Worm (Caenorhabditis elegans) whole organism, L4 larva: ENCODE results near the gene cap-1.

ENCODE experiments used
- ama-1 ChIP-seq: fragments of 150-350 bp; optimal IDR thresholded peaks from 2 replicates; lab custom pipeline; 2014; ENCODE audit warnings: inconsistent platforms, mixed read lengths
- ces-1 ChIP-seq: fragments of 150-350 bp; sonication (generic microtip); optimal IDR thresholded peaks from 4 replicates; lab custom pipeline; 2014; ENCODE audit warnings: missing biosample characterization, missing genetic modification reagents, missing genetic modification characterization
- cey-2 ChIP-seq: sonication (generic microtip); optimal IDR thresholded peaks from 3 replicates; lab custom pipeline; 2017; ENCODE audit warnings: missing genetic modification characterization, mild to moderate bottlenecking, missing compliant biosample characterization, antibody characterized with exemption, borderline replicate concordance; ENCODE audit not compliant: insufficient read depth
- dpl-1 ChIP-seq: fragments of 150-350 bp; optimal IDR thresholded peaks from 2 replicates; lab custom pipeline; 2014; ENCODE audit warnings: missing biosample characterization, missing genetic modification reagents, missing genetic modification characterization
- hlh-30 ChIP-seq: sonication (generic microtip); optimal IDR thresholded peaks from 2 replicates; lab custom pipeline; 2017; ENCODE audit warnings: antibody characterized with exemption, mild to moderate bottlenecking, missing genetic modification characterization, missing compliant biosample characterization; ENCODE audit not compliant: insufficient read depth
- lin-39 ChIP-seq: fragments of 150-350 bp; optimal IDR thresholded peaks from 2 replicates; lab custom pipeline; 2014; ENCODE audit warnings: missing biosample characterization, missing genetic modification reagents, missing genetic modification characterization
- nhr-237 ChIP-seq: sonication (generic microtip); optimal IDR thresholded peaks from 2 replicates; lab custom pipeline; 2017; ENCODE audit warnings: missing biosample characterization, missing genetic modification characterization
- nhr-28 ChIP-seq: fragments of 150-350 bp; optimal IDR thresholded peaks from 2 replicates; lab custom pipeline; 2014; ENCODE audit warnings: missing biosample characterization, missing genetic modification characterization
- nhr-76 ChIP-seq: fragments of 150-350 bp; optimal IDR thresholded peaks from 2 replicates; lab custom pipeline; 2014; ENCODE audit warnings: missing biosample characterization, missing genetic modification characterization
- sdz-12 ChIP-seq: fragments of 200-800 bp; sonication (Bioruptor generic); optimal IDR thresholded peaks from 2 replicates; lab custom pipeline; 2018; ENCODE audit warnings: mild to moderate bottlenecking, missing genetic modification characterization, missing compliant biosample characterization
- snpc-4 ChIP-seq: fragments of 150-350 bp; optimal IDR thresholded peaks from 2 replicates; lab custom pipeline; 2014; ENCODE audit warnings: missing biosample characterization, missing genetic modification characterization
- spr-3 ChIP-seq: fragments of 200-800 bp; sonication (Bioruptor generic); optimal IDR thresholded peaks from 2 replicates; lab custom pipeline; 2018; ENCODE audit warnings: mild to moderate bottlenecking, missing genetic modification characterization, missing compliant biosample characterization
- unc-62 ChIP-seq, 3 experiments: fragments of 150-350 bp in 1 of 3; sonication (generic microtip); optimal IDR thresholded peaks in 2 of 3; peaks in 1 of 3; 1 replicate in 1 of 3; 2 replicates in 2 of 3; lab custom pipeline; 2014 to 2017; ENCODE audit warnings: missing biosample characterization in 3 of 3, missing genetic modification characterization in 3 of 3, missing genetic modification reagents in 3 of 3, missing genotype in 1 of 3
- vab-7 ChIP-seq: fragments of 200-800 bp; sonication (Bioruptor generic); IDR thresholded peaks from 2 replicates; pipeline ENCODE4 v1.3.6; 2022; ENCODE audit warnings: missing genetic modification reagents, missing genetic modification characterization, missing compliant biosample characterization

DNA sequence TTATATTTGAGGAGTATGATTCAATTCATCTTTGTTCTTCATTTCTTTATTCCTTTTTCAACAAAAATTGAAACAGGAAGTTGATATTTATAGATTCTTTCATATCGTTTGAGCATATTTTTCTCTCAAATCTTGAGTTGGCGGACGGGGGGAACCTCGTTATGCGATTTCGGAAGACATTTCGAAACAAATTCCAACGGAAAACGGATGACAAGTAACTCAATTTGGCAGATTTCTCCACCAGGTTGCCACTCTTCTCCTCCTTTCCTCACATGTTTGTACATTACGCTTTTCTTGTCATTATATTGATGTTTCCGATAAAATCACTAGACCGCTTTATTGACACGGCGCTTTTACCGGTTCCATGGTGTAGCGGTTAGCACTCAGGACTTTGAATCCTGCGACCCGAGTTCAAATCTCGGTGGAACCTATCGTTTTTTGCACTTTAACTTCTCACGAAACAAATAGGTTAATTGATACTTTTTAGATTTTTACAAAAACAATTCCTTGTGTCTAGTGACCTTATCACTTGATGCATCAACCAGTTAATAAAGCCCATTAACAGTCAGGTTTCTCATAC, 45.0 kb upstream of the cap-1 start:
- TF ChIP-seq unc-62 (GFP tag; optimal IDR thresholded peaks at IDR 0.05 in 1 of 2; lab: Kevin White, UChicago) (no peak), unc-62 (tag; optimal IDR thresholded peaks at IDR 0.05; lab: Kevin White, UChicago) (no peak), hlh-30 (tag; lab: Kevin White, UChicago) (peak; percentile 26), sdz-12 (GFP tag; lab: Kevin White, UChicago) (no peak), cey-2 (tag; lab: Kevin White, UChicago) (no peak), vab-7 (peak; percentile 70), nhr-76 (tag; lab: Kevin White, UChicago) (no peak), nhr-237 (tag; lab: Kevin White, UChicago) (no peak), snpc-4 (no peak), nhr-28 (no peak), ces-1 (GFP tag; lab: Kevin White, UChicago) (peak; percentile 33), dpl-1 (GFP tag; lab: Kevin White, UChicago) (no peak), spr-3 (GFP tag; lab: Kevin White, UChicago) (no peak), ama-1 (lab: Kevin White, UChicago) (no peak), lin-39 (no peak)
